Worm (Caenorhabditis elegans) whole organism, L2 larva: ENCODE measurements around the gene moc-2.

Source experiments
- elt-3 ChIP-seq: sonication (generic microtip); optimal IDR thresholded peaks from 2 replicates; lab custom pipeline; 2017; ENCODE audit warnings: missing biosample characterization, missing genetic modification characterization
- fos-1 ChIP-seq: fragments of 150-350 bp; optimal IDR thresholded peaks from 2 replicates; lab custom pipeline; 2014; ENCODE audit warnings: missing biosample characterization, missing genetic modification characterization
- lin-11 ChIP-seq: fragments of 150-350 bp; sonication (generic microtip); optimal IDR thresholded peaks from 2 replicates; lab custom pipeline; 2014; ENCODE audit warnings: missing biosample characterization, missing genetic modification characterization, inconsistent platforms, mixed read lengths
- lsy-2 ChIP-seq, 2 experiments: fragments of 150-350 bp in 1 of 2; sonication (generic microtip) in 1 of 2; optimal IDR thresholded peaks; 2 replicates each; lab custom pipeline; 2014 to 2017; ENCODE audit warnings: missing biosample characterization in 2 of 2, missing genetic modification characterization in 2 of 2
- mdl-1 ChIP-seq, 2 experiments: fragments of 150-350 bp in 1 of 2; sonication (generic microtip) in 1 of 2; optimal IDR thresholded peaks; 2 replicates each; lab custom pipeline; 2017; ENCODE audit warnings: missing biosample characterization in 2 of 2, missing genetic modification characterization in 2 of 2
- nhr-11 ChIP-seq: fragments of 150-350 bp; optimal IDR thresholded peaks from 2 replicates; lab custom pipeline; 2014; ENCODE audit warnings: missing biosample characterization, missing genetic modification characterization
- nhr-237 ChIP-seq: fragments of 150-350 bp; optimal IDR thresholded peaks from 2 replicates; lab custom pipeline; 2014; ENCODE audit warnings: missing biosample characterization, missing genetic modification characterization
- nhr-77 ChIP-seq: fragments of 150-350 bp; optimal IDR thresholded peaks from 2 replicates; lab custom pipeline; 2014; ENCODE audit warnings: missing biosample characterization, missing genetic modification characterization
- skn-1 ChIP-seq: sonication (generic microtip); optimal IDR thresholded peaks from 2 replicates; lab custom pipeline; 2017; ENCODE audit warnings: missing biosample characterization, missing genetic modification characterization
- sma-3 ChIP-seq: sonication (generic microtip); optimal IDR thresholded peaks from 2 replicates; lab custom pipeline; 2016; ENCODE audit warnings: missing genetic modification reagents, missing genetic modification characterization, missing compliant biosample characterization
- zag-1 ChIP-seq: fragments of 150-350 bp; optimal IDR thresholded peaks from 2 replicates; lab custom pipeline; 2014; ENCODE audit warnings: missing biosample characterization, missing genetic modification characterization
- ztf-4 ChIP-seq: fragments of 150-350 bp; optimal IDR thresholded peaks from 2 replicates; lab custom pipeline; 2014; ENCODE audit warnings: missing biosample characterization, missing genetic modification characterization

DNA sequence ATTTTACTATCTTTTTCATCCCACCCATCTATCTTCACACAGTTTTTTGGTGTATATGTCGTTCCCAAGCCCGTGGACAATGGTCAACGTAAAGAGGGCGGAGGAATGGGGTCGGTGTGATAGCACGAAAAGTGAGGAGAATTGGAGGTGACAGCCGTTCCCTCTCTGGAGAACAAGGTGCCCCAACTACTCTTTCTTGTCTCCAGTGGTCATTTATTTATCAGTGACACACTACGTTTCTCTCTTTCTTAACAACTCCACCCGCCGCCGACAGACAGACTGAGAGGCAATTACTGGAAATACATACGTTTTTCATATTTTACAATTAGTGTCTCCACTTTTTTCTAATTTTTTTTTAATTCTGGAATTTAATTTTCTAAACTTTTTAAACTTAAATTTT is 47.1 kb downstream of the moc-2 start:
- TF ChIP-seq fos-1 (tag; lab: Kevin White, UChicago) (no peak), skn-1 (tag; lab: Kevin White, UChicago) (no peak), elt-3 (tag; lab: Kevin White, UChicago) (no peak), zag-1 (tag; lab: Kevin White, UChicago) (no peak), nhr-237 (tag; lab: Kevin White, UChicago) (no peak), ztf-4 (tag; lab: Kevin White, UChicago) (no peak), nhr-11 (tag; lab: Kevin White, UChicago) (no peak), lsy-2 (tag; optimal IDR thresholded peaks at IDR 0.05; lab: Kevin White, UChicago) (no peak), sma-3 (GFP tag; lab: Kevin White, UChicago) (no peak), lin-11 (tag; lab: Kevin White, UChicago) (no peak), mdl-1 (tag; optimal IDR thresholded peaks at IDR 0.05; lab: Kevin White, UChicago) (no peak), nhr-77 (tag; lab: Kevin White, UChicago) (no peak)
